Fruit fly (Drosophila melanogaster) whole organism, wandering third instar larva: ENCODE results near the gene CG13058.

Source experiments
- Hr83 ChIP-seq: fragments of 200-300 bp; sonication (Bioruptor generic); optimal IDR thresholded peaks from 2 replicates; lab custom pipeline; 2016; ENCODE audit warnings: missing biosample characterization, mild to moderate bottlenecking, missing genetic modification characterization, moderate library complexity; ENCODE audit not compliant: poor library complexity, severe bottlenecking
- OdsH ChIP-seq: fragments of 200-800 bp; sonication (Bioruptor generic); optimal IDR thresholded peaks from 2 replicates; lab custom pipeline; 2016; ENCODE audit warnings: missing biosample characterization, mild to moderate bottlenecking, missing genetic modification characterization
- br ChIP-seq: fragments of 200-800 bp; sonication (Bioruptor generic); optimal IDR thresholded peaks from 2 replicates; lab custom pipeline; 2016; ENCODE audit warnings: missing biosample characterization, missing genetic modification characterization
- fru ChIP-seq: fragments of 200-800 bp; sonication (Bioruptor generic); optimal IDR thresholded peaks from 3 replicates; lab custom pipeline; 2016; ENCODE audit warnings: missing biosample characterization, mild to moderate bottlenecking, missing genetic modification characterization
- jim ChIP-seq: fragments of 175-275, 200-325 bp; sonication (Bioruptor generic); optimal IDR thresholded peaks from 2 replicates; lab custom pipeline; 2016; ENCODE audit warnings: missing biosample characterization, mild to moderate bottlenecking, missing genetic modification characterization
- psq ChIP-seq: fragments of 200-800 bp; sonication (Bioruptor generic); optimal IDR thresholded peaks from 3 replicates; lab custom pipeline; 2017; ENCODE audit warnings: missing biosample characterization, mild to moderate bottlenecking, missing genetic modification characterization, moderate library complexity
- sv ChIP-seq: fragments of 200-800 bp; sonication (Bioruptor generic); optimal IDR thresholded peaks from 3 replicates; lab custom pipeline; 2016; ENCODE audit warnings: missing biosample characterization, missing genetic modification characterization

DNA sequence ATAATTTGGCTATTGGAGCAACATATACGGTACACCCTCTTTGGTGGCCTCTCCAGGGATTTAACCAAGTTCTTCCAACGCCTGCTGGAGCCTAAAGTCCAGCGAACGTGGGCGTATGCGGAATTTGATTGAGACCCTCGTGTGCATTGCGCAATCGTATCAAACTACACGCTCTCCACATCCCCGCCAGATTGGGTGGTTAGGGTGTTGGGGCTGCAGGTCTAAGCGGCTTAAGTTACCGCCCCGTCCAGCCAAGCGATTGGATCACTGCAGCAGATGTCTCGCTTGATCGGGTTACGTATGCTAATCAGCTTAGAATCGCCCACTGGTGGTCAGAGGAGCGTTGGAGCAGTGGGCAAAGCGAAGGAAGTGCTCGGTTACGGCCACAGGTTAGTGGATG is 2.1 kb downstream of the CG13058 start, which contains the start of gene CG33060:
- TF ChIP-seq fru (GFP tag; lab: Kevin White, UChicago): no peak
- TF ChIP-seq br: no peak
- no peak for TF ChIP-seq psq (GFP tag; lab: Kevin White, UChicago)
- no peak for TF ChIP-seq OdsH
- TF ChIP-seq jim (GFP tag; lab: Kevin White, UChicago): no peak
- TF ChIP-seq Hr83: no peak
- TF ChIP-seq sv (GFP tag; lab: Kevin White, UChicago): no peak
